Worm (Caenorhabditis elegans) whole organism, L4/young adult: Measurements from ENCODE around the gene dmsr-8.

Experiments used
- W03F9.2 ChIP-seq: fragments of 150-350 bp; optimal IDR thresholded peaks from 2 replicates; lab custom pipeline; 2014; ENCODE audit warnings: missing biosample characterization, missing genetic modification characterization
- dao-5 ChIP-seq: sonication (generic microtip); optimal IDR thresholded peaks from 2 replicates; lab custom pipeline; 2016; ENCODE audit warnings: missing genotype, missing genetic modification characterization, moderate library complexity, missing compliant biosample characterization
- him-1 ChIP-seq: sonication (generic microtip); optimal IDR thresholded peaks from 2 replicates; lab custom pipeline; 2016; ENCODE audit warnings: missing genotype, missing genetic modification reagents, missing genetic modification characterization, missing compliant biosample characterization

- no peak for TF ChIP-seq dao-5 (tag; lab: Kevin White, UChicago)
- TF ChIP-seq him-1 (tag; lab: Kevin White, UChicago) = no peak
- TF ChIP-seq W03F9.2 (tag; lab: Kevin White, UChicago) = no peak
Observed at ce11 chrV:10491443-10491842, 22.7 kb downstream of the dmsr-8 start, which contains the start of gene aqp-5.
